Fruit fly (Drosophila melanogaster): ENCODE data around the gene CG17734.

CG17734 gene

dm6 chr3R:11216156-11216630 is 27.6 kb downstream of the CG17734 start, which contains the start of the genes RpS25 and CG4820 (continued):
- TF ChIP-seq CG1024 (GFP tag; IDR thresholded peaks at IDR 0.05), result peak; percentile 74
- TF ChIP-seq Hr39 (optimal IDR thresholded peaks at IDR 0.05), result no peak
- peak; percentile 97 for TF ChIP-seq CG7271 (tag; optimal IDR thresholded peaks at IDR 0.05)
- TF ChIP-seq CG14860 (GFP tag; IDR thresholded peaks at IDR 0.05; ENCODE audit: partially characterized antibody), result peak; percentile 77
- peak; percentile 84 for TF ChIP-seq CG30020 (tag; optimal IDR thresholded peaks at IDR 0.05)
- TF ChIP-seq Stat92E (GFP tag; optimal IDR thresholded peaks at IDR 0.05), result peak in 1 of 3 experiments; percentile 66
- peak; percentile 94 for TF ChIP-seq fd64A (GFP tag; optimal IDR thresholded peaks at IDR 0.05)
- TF ChIP-seq ab (GFP tag; optimal IDR thresholded peaks at IDR 0.05), result no peak
- peak; percentile 69 for TF ChIP-seq CTCF (GFP tag; optimal IDR thresholded peaks at IDR 0.05)
- TF ChIP-seq dm (GFP tag; optimal IDR thresholded peaks at IDR 0.05), result peak; percentile 97
- TF ChIP-seq tx (GFP tag; optimal IDR thresholded peaks at IDR 0.05), result peak; percentile 80
- TF ChIP-seq CG3995 (GFP tag; optimal IDR thresholded peaks at IDR 0.05), result peak; percentile 79
- TF ChIP-seq Lhr (GFP tag; optimal IDR thresholded peaks at IDR 0.05), result peak; percentile 90
- peak; percentile 93 for TF ChIP-seq nmo (GFP tag; optimal IDR thresholded peaks at IDR 0.05)
- peak; percentile 73 for TF ChIP-seq TFAM (GFP tag; optimal IDR thresholded peaks at IDR 0.05)
- TF ChIP-seq z (GFP tag; IDR thresholded peaks at IDR 0.05), result 0 out of 3 replicates have a peak, but pooled peaks have one; percentile 54
- TF ChIP-seq CG4282 (GFP tag; optimal IDR thresholded peaks at IDR 0.05), result peak; percentile 62
- TF ChIP-seq chn (GFP tag; optimal IDR thresholded peaks at IDR 0.05), result peak; percentile 72
- peak; percentile 89 for TF ChIP-seq amos (GFP tag; IDR thresholded peaks at IDR 0.05; ENCODE audit: partially characterized antibody)
- peak; percentile 89 for TF ChIP-seq Atf6 (GFP tag; IDR thresholded peaks at IDR 0.05)
- TF ChIP-seq gcm (GFP tag; optimal IDR thresholded peaks at IDR 0.05), result peak; percentile 89
- peak; percentile 71 for TF ChIP-seq Hr3 (GFP tag; optimal IDR thresholded peaks at IDR 0.05)
- peak; percentile 80 for TF ChIP-seq gem (tag; optimal IDR thresholded peaks at IDR 0.05)
- TF ChIP-seq bab2 (GFP tag; optimal IDR thresholded peaks at IDR 0.05), result peak; percentile 75
- peak; percentile 84 for TF ChIP-seq CG1792 (GFP tag; optimal IDR thresholded peaks at IDR 0.05)
- TF ChIP-seq CG12769 (tag; optimal IDR thresholded peaks at IDR 0.05), result peak; percentile 93
- TF ChIP-seq Drgx (GFP tag; IDR thresholded peaks at IDR 0.05), result peak; percentile 60
- TF ChIP-seq fd3F (GFP tag; optimal IDR thresholded peaks at IDR 0.05), result peak; percentile 85
- TF ChIP-seq Abd-B (GFP tag; optimal IDR thresholded peaks at IDR 0.05), result peak; percentile 70
- TF ChIP-seq CG2120 (GFP tag; optimal IDR thresholded peaks at IDR 0.05), result peak; percentile 78
- peak; percentile 82 for TF ChIP-seq CG12744 (GFP tag; optimal IDR thresholded peaks at IDR 0.05)
- peak; percentile 95 for TF ChIP-seq CG17912 (GFP tag; optimal IDR thresholded peaks at IDR 0.05)
- peak; percentile 90 for TF ChIP-seq CG12219 (GFP tag; optimal IDR thresholded peaks at IDR 0.05)
- TF ChIP-seq Hand (GFP tag; optimal IDR thresholded peaks at IDR 0.05), result peak; percentile 81
- TF ChIP-seq fd102C (GFP tag; optimal IDR thresholded peaks at IDR 0.05), result peak; percentile 87
- peak; percentile 82 for TF ChIP-seq ac (GFP tag; optimal IDR thresholded peaks at IDR 0.05)
- peak; percentile 96 for TF ChIP-seq BEAF-32 (GFP tag; optimal IDR thresholded peaks at IDR 0.05)
- peak; percentile 89 for TF ChIP-seq CG9609 (GFP tag; optimal IDR thresholded peaks at IDR 0.05)
- TF ChIP-seq CG6175 (GFP tag; IDR thresholded peaks at IDR 0.05), result peak; percentile 84
- TF ChIP-seq trem (tag; optimal IDR thresholded peaks at IDR 0.05), result peak; percentile 95
- TF ChIP-seq CG13424 (tag; optimal IDR thresholded peaks at IDR 0.05), result peak; percentile 84
- peak; percentile 70 for TF ChIP-seq GATAe (GFP tag; conservative IDR thresholded peaks at IDR 0.05)
- peak; percentile 28 for TF ChIP-seq pnt (GFP tag; optimal IDR thresholded peaks at IDR 0.05)
- peak; percentile 93 for TF ChIP-seq CG12104 (GFP tag; optimal IDR thresholded peaks at IDR 0.05)
- TF ChIP-seq al (GFP tag; IDR thresholded peaks at IDR 0.05), result peak; percentile 72
- peak; percentile 89 for TF ChIP-seq CG17829 (tag; optimal IDR thresholded peaks at IDR 0.05)
- peak; percentile 86; the same call in 2 of the 3 replicates for TF ChIP-seq gce (GFP tag; IDR thresholded peaks at IDR 0.05)
- peak; percentile 84 for TF ChIP-seq twi (tag; optimal IDR thresholded peaks at IDR 0.05)
- peak; percentile 75 for TF ChIP-seq CG4730 (GFP tag; IDR thresholded peaks at IDR 0.05)
- peak; percentile 97 for TF ChIP-seq CG4617 (GFP tag; optimal IDR thresholded peaks at IDR 0.05; ENCODE audit: borderline replicate concordance)
- peak; percentile 77 for TF ChIP-seq ase (GFP tag; IDR thresholded peaks at IDR 0.05)
